Fruit fly (Drosophila melanogaster): ENCODE results near the gene CG5646.

DNA sequence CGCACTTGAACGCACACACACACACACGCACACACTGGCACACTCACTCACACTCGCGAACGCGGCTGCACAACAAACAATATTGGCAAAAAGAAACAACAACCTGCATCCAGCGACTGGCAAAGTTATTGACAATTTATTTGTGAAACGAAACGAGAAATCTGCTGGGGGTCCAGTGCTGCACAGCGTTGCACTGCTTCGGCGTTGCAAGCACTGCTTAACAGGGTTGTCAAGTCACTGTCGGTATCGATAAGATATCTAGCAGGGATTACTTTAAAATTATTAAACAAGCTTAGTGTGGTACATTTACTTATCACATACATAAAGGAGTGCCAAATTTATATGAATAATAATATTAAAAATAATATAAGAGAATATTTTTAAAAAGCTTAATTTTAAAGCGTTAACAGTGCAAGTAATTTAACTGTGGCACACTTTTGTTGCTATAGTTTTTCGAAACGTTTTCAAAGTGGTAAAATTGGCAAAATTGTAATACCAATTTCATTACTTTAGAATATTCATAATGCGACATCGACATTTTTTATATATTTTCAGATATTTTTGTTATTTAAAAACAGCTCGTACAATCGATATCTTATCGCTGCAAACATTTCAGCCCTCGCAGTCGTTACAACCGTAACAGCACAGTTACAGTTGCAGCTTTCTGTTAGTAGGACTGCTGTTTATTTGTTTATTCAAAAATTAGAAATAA is 46.3 kb upstream of the CG5646 start, which contains the start of the genes dsd and Tusp:
- peak; percentile 70 for TF ChIP-seq CG17328 (GFP tag; IDR thresholded peaks at IDR 0.05)
- peak; percentile 51 for TF ChIP-seq CG3407 (GFP tag; optimal IDR thresholded peaks at IDR 0.05)
- TF ChIP-seq bcd (GFP tag; optimal IDR thresholded peaks at IDR 0.05): peak; percentile 65
- TF ChIP-seq dmrt99B (tag; optimal IDR thresholded peaks at IDR 0.05): peak; percentile 68
- TF ChIP-seq Tbp (GFP tag; optimal IDR thresholded peaks at IDR 0.05): no peak

Data from whole organism, embryonic.